Fruit fly (Drosophila melanogaster) whole organism, embryonic: ENCODE data around the gene CG16727.

Source experiments
- Awh ChIP-seq: fragments of 200-800 bp; sonication (Bioruptor generic); IDR thresholded peaks from 2 replicates; pipeline ENCODE4, ENCODE4 v1.3.6; 2022; ENCODE audit warnings: missing biosample characterization, missing genetic modification characterization
- CG10274 ChIP-seq: fragments of 200-800 bp; sonication (Bioruptor generic); optimal IDR thresholded peaks from 3 replicates; lab custom pipeline; 2017; ENCODE audit warnings: missing biosample characterization, mild to moderate bottlenecking, missing genetic modification characterization
- CG10462 ChIP-seq: fragments of 200-800 bp; sonication (Bioruptor generic); optimal IDR thresholded peaks from 2 replicates; lab custom pipeline; 2016; ENCODE audit warnings: missing biosample characterization, missing genetic modification characterization
- CG10654 ChIP-seq: fragments of 200-800 bp; sonication (Bioruptor generic); optimal IDR thresholded peaks from 2 replicates; lab custom pipeline; 2016; ENCODE audit warnings: missing biosample characterization, missing genetic modification characterization
- CG12104 ChIP-seq: fragments of 200-800 bp; sonication (Bioruptor generic); optimal IDR thresholded peaks from 3 replicates; lab custom pipeline; 2016; ENCODE audit warnings: missing biosample characterization, missing genetic modification characterization
- CG13287 ChIP-seq: fragments of 200-800 bp; sonication (Bioruptor generic); IDR thresholded peaks from 2 replicates; pipeline ENCODE4 v1.3.6; 2022; ENCODE audit warnings: missing biosample characterization, missing genetic modification characterization; ENCODE audit not compliant: partially characterized antibody
- CG13296 ChIP-seq: fragments of 200-800 bp; sonication (Bioruptor generic); optimal IDR thresholded peaks from 3 replicates; lab custom pipeline; 2018; ENCODE audit warnings: missing biosample characterization, mild to moderate bottlenecking, missing genetic modification characterization
- CG17359 ChIP-seq: fragments of 200-800 bp; sonication (Bioruptor generic); optimal IDR thresholded peaks from 3 replicates; lab custom pipeline; 2018; ENCODE audit warnings: missing biosample characterization, mild to moderate bottlenecking, missing genetic modification characterization, moderate library complexity
- CG17361 ChIP-seq: fragments of 200-800 bp; sonication (Bioruptor generic); IDR thresholded peaks from 3 replicates; pipeline ENCODE4 v1.3.6; 2022; ENCODE audit warnings: missing biosample characterization, missing genetic modification characterization
- CG18262 ChIP-seq: fragments of 200-800 bp; optimal IDR thresholded peaks from 3 replicates; lab custom pipeline; 2019; ENCODE audit warnings: missing biosample characterization, mild to moderate bottlenecking, missing genetic modification characterization, moderate library complexity
- CG30431 ChIP-seq: fragments of 200-800 bp; sonication (Bioruptor generic); optimal IDR thresholded peaks from 2 replicates; lab custom pipeline; 2017; ENCODE audit warnings: missing biosample characterization, missing genetic modification characterization
- CG4282 ChIP-seq: fragments of 200-800 bp; sonication (Bioruptor generic); optimal IDR thresholded peaks from 2 replicates; lab custom pipeline; 2016; ENCODE audit warnings: missing biosample characterization, missing genetic modification characterization
- CG43689 ChIP-seq: fragments of 200-800 bp; sonication (Bioruptor generic); IDR thresholded peaks from 2 replicates; pipeline ENCODE4 v1.3.6; 2022; ENCODE audit warnings: missing biosample characterization, missing genetic modification characterization
- CG5180 ChIP-seq: fragments of 200-800 bp; sonication (Bioruptor generic); optimal IDR thresholded peaks from 3 replicates; lab custom pipeline; 2017; ENCODE audit warnings: missing biosample characterization, missing genetic modification characterization, mild to moderate bottlenecking, moderate library complexity, missing genetic modification reagents
- CG6813 ChIP-seq: fragments of 200-800 bp; sonication (Bioruptor generic); optimal IDR thresholded peaks from 2 replicates; lab custom pipeline; 2017; ENCODE audit warnings: missing biosample characterization, missing genetic modification characterization, mild to moderate bottlenecking, moderate library complexity, missing genetic modification reagents
- CG7745 ChIP-seq: fragments of 200-800 bp; sonication (Bioruptor generic); optimal IDR thresholded peaks from 2 replicates; lab custom pipeline; 2018; ENCODE audit warnings: missing biosample characterization, mild to moderate bottlenecking, missing genetic modification characterization, moderate library complexity
- CG7928 ChIP-seq: fragments of 200-800 bp; sonication (Bioruptor generic); optimal IDR thresholded peaks from 2 replicates; lab custom pipeline; 2017; ENCODE audit warnings: missing biosample characterization, mild to moderate bottlenecking, missing genetic modification characterization
- CG8290 ChIP-seq, 3 experiments: fragments of 200-800 bp; sonication (Bioruptor generic); optimal IDR thresholded peaks; 2 replicates each; lab custom pipeline; 2016 to 2019; ENCODE audit warnings: missing biosample characterization in 3 of 3, missing genetic modification characterization in 3 of 3, mild to moderate bottlenecking in 2 of 3, moderate library complexity in 1 of 3
- CG9817 ChIP-seq: fragments of 200-800 bp; sonication (Bioruptor generic); optimal IDR thresholded peaks from 2 replicates; lab custom pipeline; 2018; ENCODE audit warnings: missing biosample characterization, mild to moderate bottlenecking, missing genetic modification characterization, moderate library complexity
- Dad ChIP-seq: fragments of 200-800 bp; sonication (Bioruptor generic); optimal IDR thresholded peaks from 3 replicates; lab custom pipeline; 2016; ENCODE audit warnings: missing biosample characterization, missing genetic modification characterization
- Dip3 ChIP-seq: fragments of 200-800 bp; sonication (Bioruptor generic); optimal IDR thresholded peaks from 3 replicates; lab custom pipeline; 2016; ENCODE audit warnings: missing biosample characterization, missing genetic modification characterization
- Doc3 ChIP-seq: fragments of 200-800 bp; sonication (Bioruptor generic); IDR thresholded peaks from 3 replicates; pipeline ENCODE4 v1.3.6; 2022; ENCODE audit warnings: missing biosample characterization, missing genetic modification characterization; ENCODE audit not compliant: partially characterized antibody
- Dp ChIP-seq: fragments of 200-800 bp; sonication (Bioruptor generic); optimal IDR thresholded peaks from 2 replicates; lab custom pipeline; 2018; ENCODE audit warnings: missing biosample characterization, mild to moderate bottlenecking, missing genetic modification characterization, moderate library complexity
- Gsc ChIP-seq: fragments of 200-800 bp; sonication (Bioruptor generic); IDR thresholded peaks from 2 replicates; pipeline ENCODE4 v1.3.6; 2022; ENCODE audit warnings: missing biosample characterization, missing genetic modification characterization
- HLHmδ ChIP-seq: fragments of 200-800 bp; sonication (Bioruptor generic); optimal IDR thresholded peaks from 2 replicates; lab custom pipeline; 2018; ENCODE audit warnings: missing biosample characterization, mild to moderate bottlenecking, missing genetic modification characterization, moderate library complexity
- Hr51 ChIP-seq, 2 experiments: fragments of 200-800 bp; sonication (Bioruptor generic); optimal IDR thresholded peaks; 2 replicates in 1 of 2; 3 replicates in 1 of 2; lab custom pipeline; 2016 to 2018; ENCODE audit warnings: missing biosample characterization in 2 of 2, missing genetic modification characterization in 2 of 2, mild to moderate bottlenecking in 1 of 2, moderate library complexity in 1 of 2
- Kr ChIP-seq: fragments of 200-800 bp; sonication (Bioruptor generic); optimal IDR thresholded peaks from 2 replicates; lab custom pipeline; 2017; ENCODE audit warnings: missing biosample characterization, mild to moderate bottlenecking, missing genetic modification characterization
- MESR4 ChIP-seq: fragments of 200-800 bp; sonication (Bioruptor generic); optimal IDR thresholded peaks from 2 replicates; lab custom pipeline; 2018; ENCODE audit warnings: missing biosample characterization, mild to moderate bottlenecking, missing genetic modification characterization, moderate library complexity
- NK7.1 ChIP-seq: fragments of 200-800 bp; sonication (Bioruptor generic); optimal IDR thresholded peaks from 3 replicates; lab custom pipeline; 2016; ENCODE audit warnings: missing biosample characterization, missing genetic modification characterization
- Opbp ChIP-seq: fragments of 200-800 bp; sonication (Bioruptor generic); IDR thresholded peaks from 3 replicates; pipeline ENCODE4 v1.3.6; 2022; ENCODE audit warnings: missing biosample characterization, missing genetic modification characterization; ENCODE audit not compliant: partially characterized antibody
- Sox100B ChIP-seq: fragments of 200-800 bp; sonication (Bioruptor generic); optimal IDR thresholded peaks from 3 replicates; lab custom pipeline; 2018; ENCODE audit warnings: missing biosample characterization, mild to moderate bottlenecking, missing genetic modification characterization
- Trl ChIP-seq, 3 experiments: fragments of >200 bp in 2 of 3; fragments of 200-800 bp in 1 of 3; sonication (Bioruptor generic) in 1 of 3; optimal IDR thresholded peaks; 2 replicates in 1 of 3; 3 replicates in 2 of 3; lab custom pipeline; 2016 to 2017; ENCODE audit warnings: missing biosample characterization in 1 of 3, missing genetic modification characterization in 1 of 3
- Xbp1 ChIP-seq: fragments of 200-800 bp; sonication (Bioruptor generic); optimal IDR thresholded peaks from 3 replicates; lab custom pipeline; 2016; ENCODE audit warnings: missing biosample characterization, mild to moderate bottlenecking, missing genetic modification characterization
- ap ChIP-seq: fragments of 200-800 bp; sonication (Bioruptor generic); IDR thresholded peaks from 2 replicates; pipeline ENCODE4 v1.3.6; 2022; ENCODE audit warnings: missing biosample characterization, missing genetic modification characterization
- cato ChIP-seq: fragments of 200-800 bp; sonication (Bioruptor generic); optimal IDR thresholded peaks from 2 replicates; lab custom pipeline; 2016; ENCODE audit warnings: missing biosample characterization, missing genetic modification characterization, borderline replicate concordance
- corto ChIP-seq: fragments of 200-800 bp; sonication (Bioruptor generic); optimal IDR thresholded peaks from 2 replicates; lab custom pipeline; 2016; ENCODE audit warnings: missing biosample characterization, mild to moderate bottlenecking, missing genetic modification characterization, moderate library complexity
- croc ChIP-seq: fragments of 200-800 bp; sonication (Bioruptor generic); conservative IDR thresholded peaks from 3 replicates; pipeline ENCODE4 v1.3.6; 2022; ENCODE audit warnings: missing biosample characterization, missing genetic modification characterization
- ems ChIP-seq: fragments of 200-800 bp; sonication (Bioruptor generic); optimal IDR thresholded peaks from 3 replicates; lab custom pipeline; 2016; ENCODE audit warnings: missing biosample characterization, missing genetic modification characterization
- gsb-n ChIP-seq: fragments of 200-800 bp; sonication (Bioruptor generic); optimal IDR thresholded peaks from 3 replicates; lab custom pipeline; 2018; ENCODE audit warnings: missing biosample characterization, mild to moderate bottlenecking, missing genetic modification characterization
- jing ChIP-seq: fragments of 200-800 bp; sonication (Bioruptor generic); optimal IDR thresholded peaks from 2 replicates; lab custom pipeline; 2018; ENCODE audit warnings: missing biosample characterization, mild to moderate bottlenecking, missing genetic modification characterization
- mld ChIP-seq: fragments of 200-800 bp; sonication (Bioruptor generic); IDR thresholded peaks from 3 replicates; pipeline ENCODE4 v1.3.6; 2022; ENCODE audit warnings: missing biosample characterization, missing genetic modification characterization; ENCODE audit not compliant: partially characterized antibody
- nau ChIP-seq: fragments of 200-800 bp; sonication (Bioruptor generic); optimal IDR thresholded peaks from 3 replicates; lab custom pipeline; 2017; ENCODE audit warnings: missing biosample characterization, mild to moderate bottlenecking, missing genetic modification characterization, missing genetic modification reagents
- nmo ChIP-seq: fragments of 200-800 bp; sonication (Bioruptor generic); optimal IDR thresholded peaks from 2 replicates; lab custom pipeline; 2018; ENCODE audit warnings: missing biosample characterization, mild to moderate bottlenecking, missing genetic modification characterization, moderate library complexity
- stwl ChIP-seq: fragments of 200-800 bp; sonication (Bioruptor generic); optimal IDR thresholded peaks from 3 replicates; lab custom pipeline; 2018; ENCODE audit warnings: missing biosample characterization, mild to moderate bottlenecking, missing genetic modification characterization, moderate library complexity
- yki ChIP-seq: fragments of >200 bp; optimal IDR thresholded peaks from 3 replicates; lab custom pipeline; 2018

CG16727 gene

dm6 chr3R:19642893-19643270, 29.7 kb downstream of the CG16727 start (continued):
- TF ChIP-seq mld (GFP tag; lab: Robert Waterston, UW) (peak; percentile 67; the same call in 2 of the 3 replicates), Trl (optimal IDR thresholded peaks at IDR 0.05; lab: Kevin White, UChicago) (no peak), Trl (GFP tag; optimal IDR thresholded peaks at IDR 0.05; lab: Kevin White, UChicago) (peak; percentile 1), stwl (tag; lab: Kevin White, UChicago) (peak; percentile 97), Opbp (GFP tag; lab: Robert Waterston, UW) (peak; percentile 74; the same call in 2 of the 3 replicates), CG30431 (GFP tag; lab: Kevin White, UChicago) (no peak), Hr51 (GFP tag; optimal IDR thresholded peaks at IDR 0.05; lab: Kevin White, UChicago) (no peak), CG5180 (GFP tag; lab: Kevin White, UChicago) (no peak)

- TF ChIP-seq CG13296 (peak; percentile 70), CG8290 (GFP tag; optimal IDR thresholded peaks at IDR 0.05; lab: Kevin White, UChicago) (no peak), CG8290 (tag; optimal IDR thresholded peaks at IDR 0.05; lab: Kevin White, UChicago) (peak in 1 of 2 experiments; percentile 87), CG17361 (GFP tag; lab: Robert Waterston, UW) (peak; percentile 69), nau (no peak), croc (GFP tag; lab: Robert Waterston, UW) (0 out of 3 replicates have a peak, but pooled peaks have one; percentile 14), NK7.1 (GFP tag; lab: Kevin White, UChicago) (no peak), yki (lab: Kevin White, UChicago) (no peak), CG10274 (no peak), Kr (no peak), Dp (GFP tag; lab: Kevin White, UChicago) (peak; percentile 9), CG10462 (GFP tag; lab: Kevin White, UChicago) (no peak), Doc3 (GFP tag; lab: Robert Waterston, UW) (no peak), CG4282 (GFP tag; lab: Kevin White, UChicago) (no peak), Xbp1 (GFP tag; lab: Kevin White, UChicago) (peak; percentile 64), ap (GFP tag; lab: Robert Waterston, UW) (no peak), CG6813 (no peak), CG43689 (GFP tag; lab: Robert Waterston, UW) (no peak), Awh (GFP tag; lab: Robert Waterston, UW) (no peak), CG18262 (tag; lab: Kevin White, UChicago) (peak; percentile 22), Dad (GFP tag; lab: Kevin White, UChicago) (peak; percentile 31), corto (no peak), CG12104 (no peak), gsb-n (no peak), Dip3 (GFP tag; lab: Kevin White, UChicago) (peak; percentile 23), CG13287 (GFP tag; lab: Robert Waterston, UW) (peak; percentile 18), CG10654 (no peak), HLHmδ (GFP tag; lab: Kevin White, UChicago) (peak; percentile 83), CG7928 (no peak), Gsc (GFP tag; lab: Robert Waterston, UW) (no peak), jing (no peak), MESR4 (GFP tag; lab: Kevin White, UChicago) (peak; percentile 99), CG9817 (peak; percentile 53), cato (GFP tag; lab: Kevin White, UChicago) (no peak), CG7745 (tag; lab: Kevin White, UChicago) (no peak), CG17359 (no peak), nmo (GFP tag; lab: Kevin White, UChicago) (peak; percentile 36), Sox100B (GFP tag; lab: Kevin White, UChicago) (no peak), ems (no peak)
Measured at dm6 chr3R:19644094-19644900, 31.1 kb downstream of the CG16727 start, which contains the start of gene Vha13. Gene Vha13 (minus strand): TSS chr3R:19644386.
